Worm (Caenorhabditis elegans): ENCODE measurements around the gene ccep-135.

ce11 chrIII:3067909-3068455 is 23.7 kb upstream of the ccep-135 start, which contains the start of gene ubl-1:
- no peak for TF ChIP-seq flt-1 (GFP tag; IDR thresholded peaks at IDR 0.05)
- TF ChIP-seq scrt-1 (GFP tag; IDR thresholded peaks at IDR 0.05): no peak
- no peak for TF ChIP-seq tbx-37 (GFP tag; conservative IDR thresholded peaks at IDR 0.05)
- TF ChIP-seq ceh-36 (tag; optimal IDR thresholded peaks at IDR 0.05): no peak
- TF ChIP-seq aly-1 (tag; optimal IDR thresholded peaks at IDR 0.05): no peak
- TF ChIP-seq ama-1 (optimal IDR thresholded peaks at IDR 0.05): no peak
- no peak for TF ChIP-seq hnd-1 (tag; optimal IDR thresholded peaks at IDR 0.05)
- TF ChIP-seq ceh-13 (GFP tag; optimal IDR thresholded peaks at IDR 0.05): no peak

All from whole organism, early embryonic.